Worm (Caenorhabditis elegans) whole organism, L1 larva: Measurements from ENCODE around the gene K09C8.8.

Source experiments
- blmp-1 ChIP-seq: fragments of 150-350 bp; optimal IDR thresholded peaks from 2 replicates; lab custom pipeline; 2014; ENCODE audit warnings: missing biosample characterization, missing genetic modification characterization
- lin-15B ChIP-seq: fragments of 150-350 bp; sonication (generic microtip); optimal IDR thresholded peaks from 3 replicates; lab custom pipeline; 2014; ENCODE audit warnings: missing biosample characterization, missing genetic modification characterization
- lin-39 ChIP-seq: fragments of 150-350 bp; optimal IDR thresholded peaks from 2 replicates; lab custom pipeline; 2014; ENCODE audit warnings: missing biosample characterization, missing genetic modification reagents, missing genetic modification characterization
- pqm-1 ChIP-seq: sonication (generic microtip); optimal IDR thresholded peaks from 3 replicates; lab custom pipeline; 2017; ENCODE audit warnings: missing biosample characterization, missing genetic modification characterization

- TF ChIP-seq lin-15B (tag; lab: Kevin White, UChicago): no peak
- TF ChIP-seq pqm-1 (tag; lab: Kevin White, UChicago): no peak
- no peak for TF ChIP-seq lin-39 (tag; lab: Kevin White, UChicago)
- no peak for TF ChIP-seq blmp-1 (tag; lab: Kevin White, UChicago)
Observed at ce11 chrX:10989286-10989685, 18.6 kb downstream of the K09C8.8 start.
